Fruit fly (Drosophila melanogaster): ENCODE measurements around the gene CG7872.

CG7872 gene

DNA sequence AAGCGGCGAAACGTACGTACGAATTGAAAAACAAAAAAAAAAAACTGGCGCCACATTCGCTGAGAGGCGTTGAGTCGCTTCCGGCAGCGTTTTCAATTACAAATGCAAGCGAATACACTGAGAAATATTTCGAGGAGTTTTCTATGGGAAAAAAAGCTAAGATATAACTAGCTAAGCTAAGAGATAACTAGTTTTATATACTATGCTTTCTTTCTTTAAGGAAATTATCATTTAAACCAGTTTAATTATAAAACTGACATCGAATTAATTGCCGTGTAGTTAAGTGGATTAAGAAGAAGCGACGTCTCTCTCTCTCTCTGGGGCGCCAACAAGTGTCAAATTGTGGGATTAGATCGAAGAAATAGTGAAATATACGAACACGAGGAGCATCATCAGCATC, 37.4 kb downstream of the CG7872 start (continued):
- TF ChIP-seq crp (GFP tag; optimal IDR thresholded peaks at IDR 0.05) (no peak), Oaz (GFP tag; IDR thresholded peaks at IDR 0.05) (no peak), CG2889 (GFP tag; IDR thresholded peaks at IDR 0.05) (no peak), prd (optimal IDR thresholded peaks at IDR 0.05) (no peak), prd (GFP tag; IDR thresholded peaks at IDR 0.05) (peak; percentile 72), CG3065 (GFP tag; optimal IDR thresholded peaks at IDR 0.05) (no peak), dimm (GFP tag; IDR thresholded peaks at IDR 0.05) (no peak; the same call in 1 of the 2 replicates), Dp (GFP tag; optimal IDR thresholded peaks at IDR 0.05) (no peak), pnt (GFP tag; optimal IDR thresholded peaks at IDR 0.05) (no peak), disco-r (GFP tag; optimal IDR thresholded peaks at IDR 0.05) (no peak), bowl (GFP tag; IDR thresholded peaks at IDR 0.05) (no peak), sr (GFP tag; IDR thresholded peaks at IDR 0.05) (no peak), CG18262 (tag; optimal IDR thresholded peaks at IDR 0.05) (peak; percentile 66), emc (GFP tag; optimal IDR thresholded peaks at IDR 0.05) (no peak), CG10462 (GFP tag; optimal IDR thresholded peaks at IDR 0.05) (peak; percentile 4), pita (GFP tag; optimal IDR thresholded peaks at IDR 0.05) (no peak), Optix (GFP tag; IDR thresholded peaks at IDR 0.05) (no peak), CG11456 (GFP tag; IDR thresholded peaks at IDR 0.05) (no peak), Hsf (GFP tag; optimal IDR thresholded peaks at IDR 0.05) (peak; percentile 49), Camta (GFP tag; optimal IDR thresholded peaks at IDR 0.05) (peak; percentile 10), CG9609 (GFP tag; optimal IDR thresholded peaks at IDR 0.05) (no peak), row (GFP tag; IDR thresholded peaks at IDR 0.05) (peak; percentile 59), CG2712 (tag; optimal IDR thresholded peaks at IDR 0.05) (peak; percentile 79), Myb (GFP tag; optimal IDR thresholded peaks at IDR 0.05) (no peak), CG17802 (tag; optimal IDR thresholded peaks at IDR 0.05) (no peak), chm (GFP tag; IDR thresholded peaks at IDR 0.05) (no peak), ATbp (GFP tag; optimal IDR thresholded peaks at IDR 0.05) (peak; percentile 54), CrebB (tag; optimal IDR thresholded peaks at IDR 0.05) (no peak), Fer1 (GFP tag; optimal IDR thresholded peaks at IDR 0.05) (peak; percentile 29), CG31441 (GFP tag; IDR thresholded peaks at IDR 0.05) (peak; percentile 69), CG6254 (GFP tag; optimal IDR thresholded peaks at IDR 0.05) (peak; percentile 61), odd (GFP tag; optimal IDR thresholded peaks at IDR 0.05) (no peak), phol (tag; optimal IDR thresholded peaks at IDR 0.05) (peak; percentile 75), eve (GFP tag; optimal IDR thresholded peaks at IDR 0.05) (peak in 1 of 2 experiments; percentile 10), wdn (GFP tag; IDR thresholded peaks at IDR 0.05) (no peak), Hmx (GFP tag; optimal IDR thresholded peaks at IDR 0.05) (no peak), Adf1 (GFP tag; IDR thresholded peaks at IDR 0.05) (no peak), pan (optimal IDR thresholded peaks at IDR 0.05) (no peak), pan (GFP tag; optimal IDR thresholded peaks at IDR 0.05 in 1 of 2, IDR thresholded peaks at IDR 0.05 in 1 of 2) (peak in 1 of 2 experiments; percentile 70), CoRest (tag; optimal IDR thresholded peaks at IDR 0.05) (peak; percentile 66), unpg (GFP tag; optimal IDR thresholded peaks at IDR 0.05) (peak; percentile 77), CG13123 (GFP tag; optimal IDR thresholded peaks at IDR 0.05) (no peak), ttk (GFP tag; IDR thresholded peaks at IDR 0.05) (peak; percentile 51), Poxn (GFP tag; IDR thresholded peaks at IDR 0.05) (no peak), ash1 (GFP tag; optimal IDR thresholded peaks at IDR 0.05) (no peak), CG4820 (GFP tag; optimal IDR thresholded peaks at IDR 0.05) (peak; percentile 61), Aef1 (GFP tag; IDR thresholded peaks at IDR 0.05) (peak; percentile 31; the same call in 1 of the 3 replicates), CG32767 (GFP tag; IDR thresholded peaks at IDR 0.05) (0 out of 2 replicates have a peak, but pooled peaks have one; percentile 44), CG17359 (tag; optimal IDR thresholded peaks at IDR 0.05) (peak; percentile 74), CG32532 (GFP tag; IDR thresholded peaks at IDR 0.05) (peak; percentile 35; the same call in 1 of the 2 replicates), GATAe (GFP tag; conservative IDR thresholded peaks at IDR 0.05) (no peak), CG17385 (GFP tag; optimal IDR thresholded peaks at IDR 0.05) (peak; percentile 46), NC2β (GFP tag; optimal IDR thresholded peaks at IDR 0.05) (peak; percentile 20)

Data from whole organism, embryonic.